Fruit fly (Drosophila melanogaster): ENCODE measurements around the gene CG7376.

DNA sequence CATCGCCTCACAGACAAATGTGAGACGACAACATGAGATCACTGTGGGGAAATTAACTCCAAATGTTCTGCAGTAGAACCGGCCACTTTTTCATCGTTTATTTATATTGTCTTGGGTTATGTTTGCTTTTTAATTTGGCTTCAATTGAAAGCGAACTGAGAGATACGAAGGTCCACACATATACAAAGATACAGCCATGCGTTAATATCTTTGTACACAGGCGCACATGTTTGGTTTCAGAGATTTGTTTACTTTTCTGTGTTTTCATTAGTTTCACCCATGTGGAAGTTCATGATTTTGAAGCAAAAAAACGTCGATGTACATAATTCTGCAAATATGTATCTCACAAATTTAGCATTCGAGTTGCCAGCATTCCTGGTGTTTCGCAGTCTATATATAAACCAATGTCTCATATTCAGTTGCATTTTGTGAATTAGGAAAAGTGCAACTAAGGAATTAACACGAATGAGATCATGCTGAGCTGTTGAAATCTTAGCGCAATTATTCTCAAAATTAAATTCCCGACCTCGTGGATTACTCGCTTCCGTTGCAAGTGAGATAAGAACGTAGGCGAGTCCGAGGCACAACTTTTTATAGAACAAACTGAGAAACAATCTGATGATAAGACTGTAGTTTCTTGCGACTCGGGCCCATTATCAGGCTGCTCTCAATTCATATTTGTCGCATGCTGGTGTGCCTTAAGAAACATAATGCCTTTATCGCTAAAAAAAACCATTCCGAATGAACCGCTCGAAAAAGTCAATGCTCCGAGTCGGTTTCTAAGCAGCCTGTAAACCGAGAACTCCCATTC is 42.1 kb downstream of the CG7376 start:
- TF ChIP-seq psq (optimal IDR thresholded peaks at IDR 0.05) = no peak
- no peak for TF ChIP-seq h (optimal IDR thresholded peaks at IDR 0.05)
- no peak for TF ChIP-seq insv (optimal IDR thresholded peaks at IDR 0.05)
- no peak for TF ChIP-seq ttk (optimal IDR thresholded peaks at IDR 0.05)
- no peak for TF ChIP-seq Sin3A (optimal IDR thresholded peaks at IDR 0.05)
- no peak for TF ChIP-seq Myc (optimal IDR thresholded peaks at IDR 0.05)

All from Kc167 (cell line).